Fruit fly (Drosophila melanogaster) whole organism, pupa: ENCODE measurements around the gene TTLL15.
A peak's percentile ranks its signal among the peaks of the same experiment; 100 is the strongest.

Experiments
- CG10348 ChIP-seq: fragments of 200-800 bp; sonication (Bioruptor generic); IDR thresholded peaks from 2 replicates; pipeline ENCODE4 v1.3.6; 2022; ENCODE audit warnings: missing biosample characterization, missing genetic modification characterization
- CG12605 ChIP-seq: fragments of 200-800 bp; sonication (Bioruptor generic); IDR thresholded peaks from 2 replicates; pipeline ENCODE4 v1.3.6; 2022; ENCODE audit warnings: missing biosample characterization, missing genetic modification characterization
- CG13204 ChIP-seq: fragments of 200-800 bp; sonication (Bioruptor generic); optimal IDR thresholded peaks from 2 replicates; lab custom pipeline; 2018; ENCODE audit warnings: missing biosample characterization, mild to moderate bottlenecking, missing genetic modification characterization, moderate library complexity
- CG14655 ChIP-seq: fragments of 200-800 bp; sonication (Bioruptor generic); optimal IDR thresholded peaks from 3 replicates; lab custom pipeline; 2017; ENCODE audit warnings: mild to moderate bottlenecking, missing biosample characterization, missing genetic modification reagents, missing genetic modification characterization
- CG15710 ChIP-seq: fragments of 200-800 bp; sonication (Bioruptor generic); optimal IDR thresholded peaks from 2 replicates; lab custom pipeline; 2018; ENCODE audit warnings: missing biosample characterization, mild to moderate bottlenecking, missing genetic modification characterization, moderate library complexity
- CG17806 ChIP-seq: fragments of 200-800 bp; sonication (Bioruptor generic); optimal IDR thresholded peaks from 2 replicates; lab custom pipeline; 2018; ENCODE audit warnings: missing biosample characterization, mild to moderate bottlenecking, missing genetic modification characterization, moderate library complexity
- CG32121 ChIP-seq: fragments of 200-800 bp; sonication (Bioruptor generic); IDR thresholded peaks from 2 replicates; pipeline ENCODE4 v1.3.6; 2022; ENCODE audit warnings: missing biosample characterization, missing genetic modification characterization
- CG34367 ChIP-seq: fragments of 200-800 bp; sonication (Bioruptor generic); optimal IDR thresholded peaks from 2 replicates; lab custom pipeline; 2018; ENCODE audit warnings: missing biosample characterization, mild to moderate bottlenecking, missing genetic modification characterization
- CG4496 ChIP-seq: fragments of 200-800 bp; sonication (Bioruptor generic); IDR thresholded peaks from 3 replicates; pipeline ENCODE4 v1.3.6; 2022; ENCODE audit warnings: missing biosample characterization, missing genetic modification characterization
- CG8159 ChIP-seq: fragments of 200-800 bp; sonication (Bioruptor generic); optimal IDR thresholded peaks from 3 replicates; lab custom pipeline; 2018; ENCODE audit warnings: missing biosample characterization, mild to moderate bottlenecking, missing genetic modification characterization, moderate library complexity
- CG8301 ChIP-seq: fragments of 200-800 bp; sonication (Bioruptor generic); optimal IDR thresholded peaks from 2 replicates; lab custom pipeline; 2018; ENCODE audit warnings: missing biosample characterization, mild to moderate bottlenecking, missing genetic modification characterization
- CG9948 ChIP-seq: fragments of 200-800 bp; sonication (Bioruptor generic); optimal IDR thresholded peaks from 2 replicates; lab custom pipeline; 2018; ENCODE audit warnings: missing biosample characterization, mild to moderate bottlenecking, missing genetic modification characterization, moderate library complexity
- D1 ChIP-seq: fragments of 200-800 bp; sonication (Bioruptor generic); optimal IDR thresholded peaks from 2 replicates; lab custom pipeline; 2018; ENCODE audit warnings: missing biosample characterization, mild to moderate bottlenecking, missing genetic modification characterization, moderate library complexity
- EcR ChIP-seq: fragments of 200-800 bp; sonication (Bioruptor generic); optimal IDR thresholded peaks from 3 replicates; lab custom pipeline; 2019; ENCODE audit warnings: missing biosample characterization, missing genetic modification characterization, mild to moderate bottlenecking, moderate library complexity, missing genetic modification reagents
- Ets98B ChIP-seq: fragments of 200-800 bp; sonication (Bioruptor generic); IDR thresholded peaks from 2 replicates; pipeline ENCODE4 v1.3.6; 2022; ENCODE audit warnings: missing biosample characterization, missing genetic modification characterization
- Pif1A ChIP-seq: fragments of 200-800 bp; sonication (Bioruptor generic); optimal IDR thresholded peaks from 3 replicates; lab custom pipeline; 2016; ENCODE audit warnings: missing biosample characterization, missing genetic modification characterization
- Pif1B ChIP-seq: fragments of 200-800 bp; sonication (Bioruptor generic); optimal IDR thresholded peaks from 3 replicates; lab custom pipeline; 2016; ENCODE audit warnings: missing biosample characterization, missing genetic modification characterization
- Snoo ChIP-seq: fragments of 200-800 bp; sonication (Bioruptor generic); optimal IDR thresholded peaks from 3 replicates; lab custom pipeline; 2017; ENCODE audit warnings: missing biosample characterization, mild to moderate bottlenecking, missing genetic modification characterization, inconsistent platforms
- fd96Ca ChIP-seq: fragments of 200-800 bp; sonication (Bioruptor generic); IDR thresholded peaks from 3 replicates; pipeline ENCODE4 v1.3.6; 2022; ENCODE audit warnings: missing biosample characterization, missing genetic modification characterization
- gl ChIP-seq: fragments of 200-800 bp; sonication (Bioruptor generic); optimal IDR thresholded peaks from 2 replicates; lab custom pipeline; 2018; ENCODE audit warnings: missing biosample characterization, mild to moderate bottlenecking, missing genetic modification characterization
- rn ChIP-seq: fragments of 200-800 bp; sonication (Bioruptor generic); IDR thresholded peaks from 2 replicates; pipeline ENCODE4 v1.3.6; 2022; ENCODE audit warnings: missing biosample characterization, missing genetic modification characterization

Gene TTLL15

DNA sequence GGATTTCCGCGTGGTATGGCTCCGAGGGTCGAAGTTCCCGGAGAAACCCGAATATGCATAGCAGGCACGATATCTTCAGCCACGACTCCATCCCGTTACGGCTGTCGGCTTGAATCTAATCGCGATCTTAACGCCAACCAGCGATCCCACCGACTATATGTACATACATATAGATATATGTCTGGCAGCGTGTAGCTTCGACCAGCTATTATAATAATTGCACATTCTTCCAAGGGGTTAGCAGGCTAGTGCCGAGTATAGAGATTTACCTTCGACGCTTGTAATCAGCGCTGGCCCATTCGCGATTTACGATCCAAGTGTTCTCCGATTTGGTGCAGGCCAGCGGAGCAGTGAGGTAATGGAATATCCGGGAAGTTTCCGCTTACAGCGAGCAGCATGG is 44.6 kb downstream of the TTLL15 start, which contains the start of gene CG14694:
Gene CG14694, minus strand, starts transcription at position 101 of the 400 bp plus-strand sequence.
- TF ChIP-seq fd96Ca (GFP tag; lab: Robert Waterston, UW) (no peak), CG34367 (tag; lab: Kevin White, UChicago) (no peak), Pif1A (GFP tag; lab: Kevin White, UChicago) (no peak), CG8301 (tag; lab: Kevin White, UChicago) (no peak), rn (no peak), CG13204 (GFP tag; lab: Kevin White, UChicago) (no peak), CG14655 (GFP tag; lab: Kevin White, UChicago) (no peak), Snoo (tag; lab: Kevin White, UChicago) (no peak), Ets98B (GFP tag; lab: Robert Waterston, UW) (no peak), CG9948 (no peak), D1 (no peak), CG4496 (GFP tag; lab: Robert Waterston, UW) (no peak), Pif1B (GFP tag; lab: Kevin White, UChicago) (no peak), CG10348 (GFP tag; lab: Robert Waterston, UW) (no peak), EcR (GFP tag; lab: Kevin White, UChicago) (no peak), CG32121 (GFP tag; lab: Robert Waterston, UW) (no peak), CG15710 (no peak)

- TF ChIP-seq CG9948 (peak; percentile 15), CG10348 (GFP tag; lab: Robert Waterston, UW) (no peak), CG8159 (tag; lab: Kevin White, UChicago) (no peak), CG13204 (GFP tag; lab: Kevin White, UChicago) (no peak), fd96Ca (GFP tag; lab: Robert Waterston, UW) (peak; percentile 36; the same call in 1 of the 3 replicates), CG32121 (GFP tag; lab: Robert Waterston, UW) (peak; percentile 42; the same call in 1 of the 2 replicates), CG12605 (GFP tag; lab: Robert Waterston, UW) (peak; percentile 46; the same call in 1 of the 2 replicates), gl (tag; lab: Kevin White, UChicago) (no peak), Ets98B (GFP tag; lab: Robert Waterston, UW) (peak; percentile 36; the same call in 1 of the 2 replicates), CG14655 (GFP tag; lab: Kevin White, UChicago) (no peak), CG17806 (tag; lab: Kevin White, UChicago) (peak; percentile 26), D1 (no peak), Snoo (tag; lab: Kevin White, UChicago) (no peak), Pif1A (GFP tag; lab: Kevin White, UChicago) (no peak), CG34367 (tag; lab: Kevin White, UChicago) (peak; percentile 4), Pif1B (GFP tag; lab: Kevin White, UChicago) (no peak), rn (no peak), CG15710 (no peak), EcR (GFP tag; lab: Kevin White, UChicago) (no peak), CG8301 (tag; lab: Kevin White, UChicago) (peak; percentile 45), CG4496 (GFP tag; lab: Robert Waterston, UW) (no peak)
- TF ChIP-seq, all 21 proteins: peak for 8
Measured at dm6 chr3R:10862773-10863445, 47.8 kb downstream of the TTLL15 start, which contains the start of gene CG6574. CG6574 (minus strand) TSS chr3R:10862988.

DNA sequence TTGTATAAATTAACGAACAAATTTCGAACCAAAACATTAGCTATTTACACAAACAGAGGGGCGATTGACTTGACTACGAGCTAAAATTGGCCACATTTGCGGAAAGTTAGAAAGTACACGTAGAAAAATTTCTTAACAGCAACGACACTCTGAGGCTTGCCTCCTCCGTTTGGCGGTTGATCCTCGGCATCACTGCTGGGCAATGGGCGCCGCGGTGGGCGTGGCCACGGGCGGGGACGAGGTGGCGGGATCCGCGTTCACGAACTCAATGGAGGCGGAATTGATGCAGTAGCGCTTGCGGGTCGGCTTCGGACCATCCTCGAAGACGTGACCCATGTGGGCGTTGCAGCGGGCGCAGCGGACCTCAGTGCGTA is 48.3 kb downstream of the TTLL15 start:
- no peak for TF ChIP-seq Ets98B (GFP tag; lab: Robert Waterston, UW)
- TF ChIP-seq fd96Ca (GFP tag; lab: Robert Waterston, UW) = 0 out of 3 replicates have a peak, but pooled peaks have one; percentile 27
- TF ChIP-seq, all 21 proteins: peak for 1

DNA sequence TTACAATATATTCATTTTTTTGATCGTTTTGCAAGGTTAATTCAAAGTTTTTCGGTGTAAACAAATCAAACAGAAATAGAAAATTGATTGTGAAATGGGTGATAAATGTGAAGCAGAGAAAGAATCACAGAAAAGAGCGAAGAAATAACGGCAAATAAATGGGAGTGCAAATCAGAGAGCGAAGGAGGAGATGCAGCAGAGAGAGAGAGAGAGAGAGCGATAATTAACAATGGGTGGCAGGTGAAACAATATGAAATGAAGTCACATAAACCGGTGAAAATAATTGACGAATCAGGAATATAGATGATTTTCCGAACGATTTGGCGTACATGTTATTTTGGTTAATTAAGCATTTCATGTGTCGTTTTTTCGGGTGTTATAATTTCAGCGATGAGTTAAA is 48.9 kb downstream of the TTLL15 start:
- TF ChIP-seq fd96Ca (GFP tag; lab: Robert Waterston, UW) = no peak
- no peak for TF ChIP-seq CG34367 (tag; lab: Kevin White, UChicago)
- TF ChIP-seq CG4496 (GFP tag; lab: Robert Waterston, UW) = no peak
- TF ChIP-seq CG12605 (GFP tag; lab: Robert Waterston, UW) = no peak
- no peak for TF ChIP-seq CG32121 (GFP tag; lab: Robert Waterston, UW)
- TF ChIP-seq Pif1A (GFP tag; lab: Kevin White, UChicago) = no peak
- TF ChIP-seq CG13204 (GFP tag; lab: Kevin White, UChicago) = no peak
- TF ChIP-seq rn = no peak
- TF ChIP-seq, all 21 proteins: peak for 0
